Fruit fly (Drosophila melanogaster) Kc167 (cell line): ENCODE data around the gene Tango4.

Experiments used
- Myc ChIP-seq: fragments of >200 bp; optimal IDR thresholded peaks from 2 replicates; lab custom pipeline; 2017; ENCODE audit warnings: missing external identifiers
- Sin3A ChIP-seq: fragments of >200 bp; optimal IDR thresholded peaks from 2 replicates; lab custom pipeline; 2018; ENCODE audit warnings: missing external identifiers
- h ChIP-seq: fragments of >200 bp; optimal IDR thresholded peaks from 3 replicates; lab custom pipeline; 2018; ENCODE audit warnings: missing external identifiers
- insv ChIP-seq: fragments of >200 bp; optimal IDR thresholded peaks from 3 replicates; lab custom pipeline; 2018; ENCODE audit warnings: missing external identifiers
- psq ChIP-seq: fragments of >200 bp; optimal IDR thresholded peaks from 2 replicates; lab custom pipeline; 2017; ENCODE audit warnings: missing external identifiers
- ttk ChIP-seq: sonication (Bioruptor generic); optimal IDR thresholded peaks from 2 replicates; lab custom pipeline; 2017; ENCODE audit warnings: missing external identifiers

dm6 chrX:12017815-12018439, 2.9 kb upstream of the Tango4 start, which contains the start of gene Chrac-16:
- TF ChIP-seq psq (no peak), h (lab: Kevin White, UChicago) (no peak), Sin3A (lab: Kevin White, UChicago) (no peak), Myc (no peak), ttk (lab: Kevin White, UChicago) (no peak), insv (lab: Kevin White, UChicago) (no peak)
